Worm (Caenorhabditis elegans) whole organism, late embryonic: ENCODE measurements around the gene C42D4.19.

ENCODE experiments used
- C08G9.2 ChIP-seq: sonication (generic microtip); optimal IDR thresholded peaks from 2 replicates; lab custom pipeline; 2016; ENCODE audit warnings: mild to moderate bottlenecking, missing genetic modification characterization, moderate library complexity, missing compliant biosample characterization
- C38D4.7 ChIP-seq: fragments of 200-800 bp; sonication (Bioruptor generic); optimal IDR thresholded peaks from 2 replicates; lab custom pipeline; 2018; ENCODE audit warnings: mild to moderate bottlenecking, missing genetic modification characterization, moderate library complexity, missing compliant biosample characterization
- F13H6.1 ChIP-seq: sonication (generic microtip); optimal IDR thresholded peaks from 2 replicates; lab custom pipeline; 2016; ENCODE audit warnings: missing genetic modification characterization, missing compliant biosample characterization
- K02D7.2 ChIP-seq: sonication (generic microtip); optimal IDR thresholded peaks from 2 replicates; lab custom pipeline; 2017; ENCODE audit warnings: mild to moderate bottlenecking, missing genetic modification characterization, missing compliant biosample characterization
- K09A11.1 ChIP-seq: sonication (generic microtip); optimal IDR thresholded peaks from 2 replicates; lab custom pipeline; 2017; ENCODE audit warnings: antibody characterized with exemption, mild to moderate bottlenecking, missing genetic modification characterization, missing compliant biosample characterization; ENCODE audit not compliant: insufficient read depth
- Y22D7AL.16 ChIP-seq: sonication (generic microtip); optimal IDR thresholded peaks from 2 replicates; lab custom pipeline; 2016; ENCODE audit warnings: missing genetic modification characterization, missing compliant biosample characterization
- ahr-1 ChIP-seq: sonication (generic microtip); optimal IDR thresholded peaks from 2 replicates; lab custom pipeline; 2016; ENCODE audit warnings: missing genetic modification characterization, missing compliant biosample characterization
- ceh-2 ChIP-seq: sonication (generic microtip); optimal IDR thresholded peaks from 2 replicates; lab custom pipeline; 2016; ENCODE audit warnings: missing genotype, missing genetic modification characterization, missing compliant biosample characterization
- ceh-24 ChIP-seq: sonication (generic microtip); optimal IDR thresholded peaks from 2 replicates; lab custom pipeline; 2016; ENCODE audit warnings: mild to moderate bottlenecking, missing genetic modification characterization, missing compliant biosample characterization
- ceh-30 ChIP-seq: fragments of 150-350 bp; optimal IDR thresholded peaks from 2 replicates; lab custom pipeline; 2014; ENCODE audit warnings: missing biosample characterization, missing genetic modification characterization
- ceh-45 ChIP-seq: fragments of 200-800 bp; sonication (Bioruptor generic); IDR thresholded peaks from 2 replicates; pipeline ENCODE4 v1.3.6; 2022; ENCODE audit warnings: missing genetic modification reagents, missing genetic modification characterization, missing compliant biosample characterization
- ceh-48 ChIP-seq: sonication (generic microtip); optimal IDR thresholded peaks from 2 replicates; lab custom pipeline; 2016; ENCODE audit warnings: missing genetic modification characterization, inconsistent platforms, missing compliant biosample characterization
- ceh-9 ChIP-seq: sonication (generic microtip); optimal IDR thresholded peaks from 2 replicates; lab custom pipeline; 2016; ENCODE audit warnings: mild to moderate bottlenecking, missing genetic modification characterization, inconsistent platforms, missing compliant biosample characterization
- dmd-4 ChIP-seq: sonication (generic microtip); optimal IDR thresholded peaks from 2 replicates; lab custom pipeline; 2016; ENCODE audit warnings: borderline replicate concordance, missing genetic modification characterization, missing compliant biosample characterization
- elt-2 ChIP-seq: sonication (generic microtip); optimal IDR thresholded peaks from 2 replicates; lab custom pipeline; 2016; ENCODE audit warnings: missing genetic modification reagents, missing genetic modification characterization, missing compliant biosample characterization
- ets-4 ChIP-seq: sonication (generic microtip); optimal IDR thresholded peaks from 2 replicates; lab custom pipeline; 2016; ENCODE audit warnings: missing genetic modification characterization, missing compliant biosample characterization
- eyg-1 ChIP-seq: sonication (generic microtip); optimal IDR thresholded peaks from 2 replicates; lab custom pipeline; 2016; ENCODE audit warnings: missing genotype, missing genetic modification characterization, missing compliant biosample characterization
- fax-1 ChIP-seq: sonication (generic microtip); optimal IDR thresholded peaks from 2 replicates; lab custom pipeline; 2016; ENCODE audit warnings: missing genotype, missing genetic modification characterization, missing compliant biosample characterization
- fkh-6 ChIP-seq: sonication (generic microtip); optimal IDR thresholded peaks from 2 replicates; lab custom pipeline; 2016; ENCODE audit warnings: missing genetic modification characterization, missing compliant biosample characterization
- hlh-15 ChIP-seq: sonication (generic microtip); optimal IDR thresholded peaks from 2 replicates; lab custom pipeline; 2016; ENCODE audit warnings: missing genetic modification characterization, missing compliant biosample characterization
- hlh-6 ChIP-seq: sonication (generic microtip); optimal IDR thresholded peaks from 2 replicates; lab custom pipeline; 2016; ENCODE audit warnings: missing genotype, missing genetic modification characterization, missing compliant biosample characterization
- hlh-8 ChIP-seq: sonication (generic microtip); optimal IDR thresholded peaks from 2 replicates; lab custom pipeline; 2016; ENCODE audit warnings: missing genotype, missing genetic modification characterization, missing compliant biosample characterization
- lim-6 ChIP-seq: sonication (generic microtip); optimal IDR thresholded peaks from 2 replicates; lab custom pipeline; 2016; ENCODE audit warnings: missing genetic modification characterization, missing compliant biosample characterization
- nfya-1 ChIP-seq: sonication (generic microtip); optimal IDR thresholded peaks from 2 replicates; lab custom pipeline; 2017; ENCODE audit warnings: missing genetic modification characterization, mild to moderate bottlenecking, missing compliant biosample characterization, antibody characterized with exemption, moderate library complexity
- npax-4 ChIP-seq: sonication (generic microtip); optimal IDR thresholded peaks from 2 replicates; lab custom pipeline; 2016; ENCODE audit warnings: missing genetic modification characterization, missing compliant biosample characterization
- odd-2 ChIP-seq: sonication (generic microtip); optimal IDR thresholded peaks from 2 replicates; lab custom pipeline; 2017; ENCODE audit warnings: antibody characterized with exemption, mild to moderate bottlenecking, missing genetic modification characterization, missing compliant biosample characterization
- pag-3 ChIP-seq: sonication (generic microtip); optimal IDR thresholded peaks from 2 replicates; lab custom pipeline; 2016; ENCODE audit warnings: missing compliant biosample characterization, missing genetic modification characterization, borderline replicate concordance
- pros-1 ChIP-seq: fragments of 150-350 bp; optimal IDR thresholded peaks from 2 replicates; lab custom pipeline; 2014; ENCODE audit warnings: missing biosample characterization, missing genetic modification reagents, missing genetic modification characterization
- ref-2 ChIP-seq: sonication (generic microtip); optimal IDR thresholded peaks from 2 replicates; lab custom pipeline; 2016; ENCODE audit warnings: missing genetic modification characterization, missing compliant biosample characterization
- rnt-1 ChIP-seq: sonication (generic microtip); optimal IDR thresholded peaks from 2 replicates; lab custom pipeline; 2016; ENCODE audit warnings: missing genetic modification characterization, missing compliant biosample characterization
- sdc-2 ChIP-seq: sonication (generic microtip); optimal IDR thresholded peaks from 2 replicates; lab custom pipeline; 2016; ENCODE audit warnings: missing genotype, missing genetic modification characterization, missing compliant biosample characterization
- tbx-2 ChIP-seq: sonication (generic microtip); optimal IDR thresholded peaks from 2 replicates; lab custom pipeline; 2016; ENCODE audit warnings: missing genetic modification characterization, missing compliant biosample characterization
- tbx-7 ChIP-seq: sonication (generic microtip); optimal IDR thresholded peaks from 2 replicates; lab custom pipeline; 2016; ENCODE audit warnings: missing genotype, missing genetic modification characterization, missing compliant biosample characterization
- ttx-3 ChIP-seq: sonication (generic microtip); optimal IDR thresholded peaks from 2 replicates; lab custom pipeline; 2016; ENCODE audit warnings: missing genetic modification reagents, missing genetic modification characterization, missing compliant biosample characterization
- unc-42 ChIP-seq: sonication (generic microtip); optimal IDR thresholded peaks from 2 replicates; lab custom pipeline; 2016; ENCODE audit warnings: missing genotype, missing genetic modification characterization, missing compliant biosample characterization
- zip-5 ChIP-seq: sonication (generic microtip); optimal IDR thresholded peaks from 2 replicates; lab custom pipeline; 2016; ENCODE audit warnings: missing genetic modification characterization, missing compliant biosample characterization
- ztf-16 ChIP-seq: sonication (generic microtip); optimal IDR thresholded peaks from 2 replicates; lab custom pipeline; 2017; ENCODE audit warnings: missing genetic modification characterization, missing compliant biosample characterization

C42D4.19 gene

ce11 chrIV:7211313-7211712 lies 35.9 kb downstream of the C42D4.19 start:
- TF ChIP-seq ahr-1 (tag; lab: Kevin White, UChicago) (no peak), ceh-9 (tag; lab: Kevin White, UChicago) (no peak), Y22D7AL.16 (tag; lab: Kevin White, UChicago) (no peak), hlh-15 (tag; lab: Kevin White, UChicago) (no peak), ceh-30 (tag; lab: Kevin White, UChicago) (no peak), tbx-2 (no peak), lim-6 (tag; lab: Kevin White, UChicago) (no peak), zip-5 (tag; lab: Kevin White, UChicago) (no peak), ztf-16 (tag; lab: Kevin White, UChicago) (no peak), npax-4 (no peak), ceh-45 (GFP tag; lab: Robert Waterston, UW) (no peak), fax-1 (no peak), C38D4.7 (GFP tag; lab: Kevin White, UChicago) (no peak), C08G9.2 (tag; lab: Kevin White, UChicago) (no peak), pros-1 (tag; lab: Kevin White, UChicago) (no peak), dmd-4 (no peak)

ce11 chrIV:7212769-7213168 lies 37.3 kb downstream of the C42D4.19 start:
- no peak for TF ChIP-seq eyg-1 (tag; lab: Kevin White, UChicago)
- TF ChIP-seq K02D7.2 = no peak
- TF ChIP-seq pros-1 (tag; lab: Kevin White, UChicago) = no peak

ce11 chrIV:7216210-7216609 lies 40.8 kb downstream of the C42D4.19 start:
- TF ChIP-seq hlh-6 (tag; lab: Kevin White, UChicago) (no peak), nfya-1 (tag; lab: Kevin White, UChicago) (no peak), pag-3 (tag; lab: Kevin White, UChicago) (no peak), ceh-24 (tag; lab: Kevin White, UChicago) (no peak), tbx-2 (no peak), ets-4 (tag; lab: Kevin White, UChicago) (no peak), sdc-2 (tag; lab: Kevin White, UChicago) (no peak), unc-42 (no peak), elt-2 (tag; lab: Kevin White, UChicago) (no peak), ceh-9 (tag; lab: Kevin White, UChicago) (no peak), F13H6.1 (tag; lab: Kevin White, UChicago) (no peak)

DNA sequence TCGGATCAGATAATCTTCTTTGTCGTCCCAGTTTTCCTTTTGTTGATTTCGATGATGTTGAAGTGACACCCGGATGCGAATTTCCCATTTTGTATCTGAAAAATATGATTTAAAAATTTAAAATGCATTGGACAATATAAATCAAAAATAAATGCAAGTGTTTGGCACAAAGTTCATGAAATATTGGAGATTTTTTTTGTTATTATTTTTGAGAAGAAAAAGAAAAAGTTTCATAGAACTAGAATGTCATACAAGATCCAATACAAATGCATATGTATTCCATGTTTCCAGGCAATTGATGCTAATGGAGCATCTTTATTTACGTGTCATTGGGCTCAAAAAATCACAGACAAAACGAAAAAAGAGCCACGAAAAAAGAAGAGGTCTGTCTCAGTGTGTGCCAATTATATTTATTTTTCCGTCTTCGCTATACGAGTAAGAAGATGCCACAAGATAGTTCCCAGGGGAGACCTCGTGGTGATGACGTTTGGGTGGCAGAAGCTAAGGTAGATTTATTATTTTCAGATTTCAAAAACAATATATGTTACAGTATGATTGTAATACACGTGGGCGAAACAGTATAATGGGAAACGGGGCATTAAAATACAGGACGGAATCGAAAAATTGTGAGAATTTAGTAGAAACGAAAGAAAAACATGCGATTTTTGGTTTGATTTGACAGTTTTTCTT lies 44.1 kb downstream of the C42D4.19 start, which contains the start of the genes glb-23 and R13A1.1:
Gene glb-23 (minus strand): TSS at position 101 of the 690 bp plus-strand sequence.
Gene R13A1.1 (plus strand): TSS at position 640 of the 690 bp plus-strand sequence.
- TF ChIP-seq tbx-7 = no peak
- no peak for TF ChIP-seq unc-42
- no peak for TF ChIP-seq ref-2
- TF ChIP-seq F13H6.1 (tag; lab: Kevin White, UChicago) = no peak
- no peak for TF ChIP-seq K09A11.1 (tag; lab: Kevin White, UChicago)
- no peak for TF ChIP-seq ttx-3 (tag; lab: Kevin White, UChicago)
- TF ChIP-seq fkh-6 = no peak
- TF ChIP-seq hlh-8 (tag; lab: Kevin White, UChicago) = no peak
- no peak for TF ChIP-seq elt-2 (tag; lab: Kevin White, UChicago)
- no peak for TF ChIP-seq ztf-16 (tag; lab: Kevin White, UChicago)
- TF ChIP-seq rnt-1 (tag; lab: Kevin White, UChicago) = no peak
- no peak for TF ChIP-seq ceh-48 (tag; lab: Kevin White, UChicago)
- no peak for TF ChIP-seq ceh-2 (tag; lab: Kevin White, UChicago)
- no peak for TF ChIP-seq hlh-6 (tag; lab: Kevin White, UChicago)
- TF ChIP-seq odd-2 (tag; lab: Kevin White, UChicago) = no peak
- TF ChIP-seq, all 69 proteins: peak for 0
